Worm (Caenorhabditis elegans): Measurements from ENCODE around the gene ddx-23.

Gene ddx-23

ce11 chrIII:5839147-5839546 is 13.9 kb downstream of the ddx-23 start:
- TF ChIP-seq elt-3 (tag; optimal IDR thresholded peaks at IDR 0.05) (peak; percentile 32), ceh-39 (tag; optimal IDR thresholded peaks at IDR 0.05) (no peak), elt-1 (tag; optimal IDR thresholded peaks at IDR 0.05; ENCODE audit: borderline replicate concordance, insufficient read depth) (no peak)

- TF ChIP-seq unc-120 (tag; optimal IDR thresholded peaks at IDR 0.05; ENCODE audit: poor library complexity, severe bottlenecking) (no peak), hlh-1 (tag; optimal IDR thresholded peaks at IDR 0.05) (no peak), ceh-39 (tag; optimal IDR thresholded peaks at IDR 0.05) (no peak), nhr-2 (tag; optimal IDR thresholded peaks at IDR 0.05) (no peak), pha-4 (tag; optimal IDR thresholded peaks at IDR 0.05) (no peak), M03D4.4 (tag; optimal IDR thresholded peaks at IDR 0.05) (no peak), mep-1 (tag; optimal IDR thresholded peaks at IDR 0.05) (peak; percentile 26), tbx-8 (GFP tag; optimal IDR thresholded peaks at IDR 0.05) (no peak), cnd-1 (tag; optimal IDR thresholded peaks at IDR 0.05) (no peak), ceh-83 (GFP tag; optimal IDR thresholded peaks at IDR 0.05) (no peak), nhr-28 (tag; optimal IDR thresholded peaks at IDR 0.05) (no peak), elt-3 (tag; optimal IDR thresholded peaks at IDR 0.05) (peak; percentile 15), mab-5 (tag; optimal IDR thresholded peaks at IDR 0.05) (no peak), mls-2 (tag; optimal IDR thresholded peaks at IDR 0.05) (no peak), sptf-1 (tag; optimal IDR thresholded peaks at IDR 0.05) (no peak), ham-2 (GFP tag; optimal IDR thresholded peaks at IDR 0.05) (peak; percentile 48), ztf-11 (tag; optimal IDR thresholded peaks at IDR 0.05) (no peak), drap-1 (GFP tag; optimal IDR thresholded peaks at IDR 0.05) (no peak), sem-2 (GFP tag; optimal IDR thresholded peaks at IDR 0.05) (no peak), lin-32 (GFP tag; optimal IDR thresholded peaks at IDR 0.05) (no peak), nhr-12 (tag; optimal IDR thresholded peaks at IDR 0.05) (no peak), ceh-43 (GFP tag; optimal IDR thresholded peaks at IDR 0.05) (no peak), elt-1 (tag; optimal IDR thresholded peaks at IDR 0.05; ENCODE audit: borderline replicate concordance, insufficient read depth) (peak; percentile 95), unc-62 (GFP tag; optimal IDR thresholded peaks at IDR 0.05) (no peak), blmp-1 (tag; optimal IDR thresholded peaks at IDR 0.05) (no peak), ces-1 (GFP tag; optimal IDR thresholded peaks at IDR 0.05) (no peak), snpc-4 (tag; optimal IDR thresholded peaks at IDR 0.05) (no peak), nhr-237 (tag; optimal IDR thresholded peaks at IDR 0.05) (no peak), unc-39 (tag; optimal IDR thresholded peaks at IDR 0.05) (no peak), lin-13 (tag; optimal IDR thresholded peaks at IDR 0.05) (no peak), nhr-76 (tag; optimal IDR thresholded peaks at IDR 0.05) (no peak), zip-8 (tag; optimal IDR thresholded peaks at IDR 0.05) (no peak), bed-3 (GFP tag; optimal IDR thresholded peaks at IDR 0.05) (no peak)
Observed at ce11 chrIII:5838159-5839046, 14.7 kb downstream of the ddx-23 start.

ce11 chrIII:5836816-5837215 is 16.3 kb downstream of the ddx-23 start, which contains the start of gene W04D12.1:
TSS of gene W04D12.1 (plus strand) at chrIII:5836926.
- TF ChIP-seq flh-1 (GFP tag; optimal IDR thresholded peaks at IDR 0.05): no peak
- no peak for TF ChIP-seq bed-3 (GFP tag; optimal IDR thresholded peaks at IDR 0.05)
- TF ChIP-seq sptf-1 (tag; optimal IDR thresholded peaks at IDR 0.05): peak; percentile 21
- TF ChIP-seq nhr-237 (tag; optimal IDR thresholded peaks at IDR 0.05): peak; percentile 27

ce11 chrIII:5836261-5836660 is 16.8 kb downstream of the ddx-23 start:
- TF ChIP-seq elt-1 (tag; optimal IDR thresholded peaks at IDR 0.05; ENCODE audit: borderline replicate concordance, insufficient read depth): peak; percentile 6
- TF ChIP-seq drap-1 (GFP tag; optimal IDR thresholded peaks at IDR 0.05): no peak
